Worm (Caenorhabditis elegans) whole organism, L3 larva: ENCODE measurements around the gene F57G4.11.

ENCODE experiments used
- R02D3.7 ChIP-seq: fragments of 150-350 bp; optimal IDR thresholded peaks from 2 replicates; lab custom pipeline; 2014; ENCODE audit warnings: missing biosample characterization, missing genetic modification characterization
- ZK546.5 ChIP-seq: sonication (generic microtip); optimal IDR thresholded peaks from 2 replicates; lab custom pipeline; 2017; ENCODE audit warnings: missing biosample characterization, missing genetic modification characterization
- ama-1 ChIP-seq: fragments of 150-350 bp; optimal IDR thresholded peaks from 2 replicates; lab custom pipeline; 2018
- ceh-28 ChIP-seq: fragments of 150-350 bp; optimal IDR thresholded peaks from 2 replicates; lab custom pipeline; 2014; ENCODE audit warnings: missing biosample characterization, missing genetic modification reagents, missing genetic modification characterization
- ceh-82 ChIP-seq: fragments of 150-350 bp; optimal IDR thresholded peaks from 2 replicates; lab custom pipeline; 2014; ENCODE audit warnings: missing biosample characterization, missing genetic modification characterization
- ceh-9 ChIP-seq: sonication (generic microtip); optimal IDR thresholded peaks from 2 replicates; lab custom pipeline; 2018; ENCODE audit warnings: missing biosample characterization, missing genetic modification characterization
- egl-5 ChIP-seq: fragments of 150-350 bp; optimal IDR thresholded peaks from 2 replicates; lab custom pipeline; 2017; ENCODE audit warnings: missing biosample characterization, missing genetic modification reagents, missing genetic modification characterization, inconsistent platforms
- elt-1 ChIP-seq: fragments of 150-350 bp; optimal IDR thresholded peaks from 2 replicates; lab custom pipeline; 2014; ENCODE audit warnings: missing biosample characterization, missing genetic modification characterization
- elt-2 ChIP-seq: sonication (generic microtip); optimal IDR thresholded peaks from 2 replicates; lab custom pipeline; 2016; ENCODE audit warnings: missing genetic modification reagents, mild to moderate bottlenecking, missing genetic modification characterization, missing compliant biosample characterization
- elt-3 ChIP-seq, 3 experiments: fragments of 150-350 bp in 1 of 3; sonication (generic microtip) in 2 of 3; optimal IDR thresholded peaks; 2 replicates in 2 of 3; 4 replicates in 1 of 3; lab custom pipeline; 2014 to 2017; ENCODE audit warnings: missing biosample characterization in 3 of 3, missing genetic modification characterization in 3 of 3
- eor-1 ChIP-seq, 2 experiments: fragments of 150-350 bp; optimal IDR thresholded peaks; 2 replicates each; lab custom pipeline; 2014 to 2018; ENCODE audit warnings: missing biosample characterization in 2 of 2, missing genetic modification characterization in 2 of 2
- fkh-10 ChIP-seq: sonication (generic microtip); optimal IDR thresholded peaks from 2 replicates; lab custom pipeline; 2017; ENCODE audit warnings: missing biosample characterization, missing genetic modification reagents, missing genetic modification characterization
- fos-1 ChIP-seq: fragments of 150-350 bp; optimal IDR thresholded peaks from 2 replicates; lab custom pipeline; 2014; ENCODE audit warnings: missing biosample characterization, missing genetic modification characterization
- jun-1 ChIP-seq: fragments of 150-350 bp; optimal IDR thresholded peaks from 2 replicates; lab custom pipeline; 2014; ENCODE audit warnings: missing biosample characterization, missing genetic modification reagents, missing genetic modification characterization
- lin-39 ChIP-seq: fragments of 150-350 bp; optimal IDR thresholded peaks from 2 replicates; lab custom pipeline; 2018; ENCODE audit warnings: missing biosample characterization, missing genetic modification reagents, missing genetic modification characterization
- lsy-12 ChIP-seq: sonication (generic microtip); optimal IDR thresholded peaks from 2 replicates; lab custom pipeline; 2016; ENCODE audit warnings: mild to moderate bottlenecking, missing genetic modification characterization, missing compliant biosample characterization
- mdl-1 ChIP-seq: fragments of 150-350 bp; optimal IDR thresholded peaks from 2 replicates; lab custom pipeline; 2014; ENCODE audit warnings: missing biosample characterization, missing genetic modification characterization
- nfya-1 ChIP-seq: sonication (generic microtip); optimal IDR thresholded peaks from 2 replicates; lab custom pipeline; 2017; ENCODE audit warnings: missing genetic modification characterization, mild to moderate bottlenecking, missing compliant biosample characterization, antibody characterized with exemption, moderate library complexity; ENCODE audit not compliant: insufficient read depth
- nhr-11 ChIP-seq: fragments of 150-350 bp; optimal IDR thresholded peaks from 2 replicates; lab custom pipeline; 2014; ENCODE audit warnings: missing biosample characterization, missing genetic modification characterization
- nhr-12 ChIP-seq: fragments of 150-350 bp; optimal IDR thresholded peaks from 2 replicates; lab custom pipeline; 2014; ENCODE audit warnings: missing biosample characterization, missing genetic modification characterization
- nhr-23 ChIP-seq: fragments of 150-350 bp; optimal IDR thresholded peaks from 2 replicates; lab custom pipeline; 2014; ENCODE audit warnings: missing biosample characterization, missing genetic modification reagents, missing genetic modification characterization
- nhr-237 ChIP-seq: fragments of 150-350 bp; optimal IDR thresholded peaks from 2 replicates; lab custom pipeline; 2014; ENCODE audit warnings: missing biosample characterization, missing genetic modification characterization
- nhr-28 ChIP-seq: fragments of 150-350 bp; optimal IDR thresholded peaks from 2 replicates; lab custom pipeline; 2014; ENCODE audit warnings: missing biosample characterization, missing genetic modification characterization
- nhr-67 ChIP-seq: fragments of 150-350 bp; optimal IDR thresholded peaks from 2 replicates; lab custom pipeline; 2014; ENCODE audit warnings: missing biosample characterization, missing genetic modification characterization
- nhr-76 ChIP-seq: fragments of 150-350 bp; sonication (generic microtip); optimal IDR thresholded peaks from 5 replicates; lab custom pipeline; 2014; ENCODE audit warnings: missing biosample characterization, missing genetic modification characterization
- nhr-77 ChIP-seq: fragments of 150-350 bp; optimal IDR thresholded peaks from 2 replicates; lab custom pipeline; 2014; ENCODE audit warnings: missing biosample characterization, missing genetic modification characterization
- pha-4 ChIP-seq: fragments of 150-350 bp; optimal IDR thresholded peaks from 2 replicates; lab custom pipeline; 2014; ENCODE audit warnings: missing biosample characterization, missing genetic modification reagents, missing genetic modification characterization
- pqm-1 ChIP-seq: fragments of 150-350 bp; optimal IDR thresholded peaks from 2 replicates; lab custom pipeline; 2017; ENCODE audit warnings: missing biosample characterization, missing genetic modification characterization, inconsistent platforms
- skn-1 ChIP-seq: fragments of 150-350 bp; optimal IDR thresholded peaks from 2 replicates; lab custom pipeline; 2014; ENCODE audit warnings: missing biosample characterization, missing genetic modification characterization
- tbx-2 ChIP-seq: sonication (generic microtip); optimal IDR thresholded peaks from 2 replicates; lab custom pipeline; 2016; ENCODE audit warnings: mild to moderate bottlenecking, missing genetic modification characterization, missing compliant biosample characterization
- unc-39 ChIP-seq: sonication (generic microtip); optimal IDR thresholded peaks from 4 replicates; lab custom pipeline; 2017; ENCODE audit warnings: missing biosample characterization, missing genetic modification characterization
- unc-62 ChIP-seq: fragments of 150-350 bp; sonication (generic microtip); optimal IDR thresholded peaks from 4 replicates; lab custom pipeline; 2014; ENCODE audit warnings: missing biosample characterization, missing genetic modification reagents, missing genetic modification characterization
- ztf-11 ChIP-seq: fragments of 150-350 bp; optimal IDR thresholded peaks from 2 replicates; lab custom pipeline; 2014; ENCODE audit warnings: missing biosample characterization, missing genetic modification characterization
- ztf-4 ChIP-seq: fragments of 150-350 bp; optimal IDR thresholded peaks from 2 replicates; lab custom pipeline; 2014; ENCODE audit warnings: missing biosample characterization, missing genetic modification characterization

Gene F57G4.11

DNA sequence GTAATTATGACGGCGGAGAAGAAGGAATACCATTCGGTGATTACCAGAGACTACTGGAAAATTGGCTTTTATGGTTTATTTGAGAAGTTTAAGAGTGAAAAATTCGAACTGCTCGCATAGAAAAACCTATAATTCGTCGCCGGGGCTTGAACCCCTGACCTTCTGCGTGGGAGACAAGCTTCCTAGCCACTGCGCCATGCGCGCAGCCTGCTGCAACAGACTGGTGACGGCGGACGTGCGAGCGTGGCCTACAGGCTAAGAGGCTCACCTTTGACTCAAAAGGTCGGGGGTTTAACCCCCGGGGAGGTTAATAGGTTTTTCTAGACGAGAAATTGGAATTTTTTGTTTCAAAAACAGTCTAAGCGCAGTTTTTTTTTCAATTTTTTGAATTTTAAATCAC, 39.4 kb downstream of the F57G4.11 start:
- TF ChIP-seq tbx-2 (tag; lab: Kevin White, UChicago): no peak
- no peak for TF ChIP-seq eor-1 (tag; optimal IDR thresholded peaks at IDR 0.05; lab: Kevin White, UChicago)
- TF ChIP-seq skn-1 (tag; lab: Kevin White, UChicago): no peak
- no peak for TF ChIP-seq fkh-10 (GFP tag; lab: Kevin White, UChicago)
- TF ChIP-seq elt-1 (tag; lab: Kevin White, UChicago): no peak
- no peak for TF ChIP-seq egl-5 (tag; lab: Kevin White, UChicago)
- no peak for TF ChIP-seq pha-4

DNA sequence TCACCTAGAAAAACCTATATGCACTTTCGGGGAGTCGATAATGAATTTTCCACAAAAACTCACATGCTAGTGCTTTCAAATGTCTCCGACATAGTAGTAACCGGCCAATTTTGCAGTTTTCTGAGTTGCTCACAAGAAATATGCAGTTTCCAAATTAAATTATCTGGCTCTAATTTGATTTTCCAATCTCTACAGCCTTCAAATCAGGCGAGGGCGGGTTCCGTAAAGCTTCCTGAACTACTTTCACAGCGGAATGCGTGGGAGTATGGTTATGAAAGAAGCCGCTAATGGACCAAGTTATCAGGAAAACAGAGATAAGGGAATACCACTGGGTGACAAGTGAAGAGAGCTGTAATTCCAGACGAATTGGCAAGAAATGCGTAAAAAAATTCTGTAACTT, 40.9 kb downstream of the F57G4.11 start, which contains the start of gene F59A1.11:
Gene F59A1.11, minus strand, starts transcription at position 101 of the 400 bp plus-strand sequence.
- TF ChIP-seq elt-1 (tag; lab: Kevin White, UChicago) (no peak), unc-62 (GFP tag; lab: Kevin White, UChicago) (no peak), fos-1 (tag; lab: Kevin White, UChicago) (no peak), nhr-237 (tag; lab: Kevin White, UChicago) (no peak), ZK546.5 (tag; lab: Kevin White, UChicago) (no peak), pha-4 (no peak), egl-5 (tag; lab: Kevin White, UChicago) (no peak), unc-39 (tag; lab: Kevin White, UChicago) (no peak), eor-1 (tag; optimal IDR thresholded peaks at IDR 0.05; lab: Kevin White, UChicago) (no peak), mdl-1 (tag; lab: Kevin White, UChicago) (no peak), elt-2 (tag; lab: Kevin White, UChicago) (no peak), nhr-76 (tag; lab: Kevin White, UChicago) (no peak), ceh-28 (no peak), elt-3 (tag; optimal IDR thresholded peaks at IDR 0.05; lab: Kevin White, UChicago) (no peak), nfya-1 (tag; lab: Kevin White, UChicago) (no peak), skn-1 (tag; lab: Kevin White, UChicago) (no peak)

DNA sequence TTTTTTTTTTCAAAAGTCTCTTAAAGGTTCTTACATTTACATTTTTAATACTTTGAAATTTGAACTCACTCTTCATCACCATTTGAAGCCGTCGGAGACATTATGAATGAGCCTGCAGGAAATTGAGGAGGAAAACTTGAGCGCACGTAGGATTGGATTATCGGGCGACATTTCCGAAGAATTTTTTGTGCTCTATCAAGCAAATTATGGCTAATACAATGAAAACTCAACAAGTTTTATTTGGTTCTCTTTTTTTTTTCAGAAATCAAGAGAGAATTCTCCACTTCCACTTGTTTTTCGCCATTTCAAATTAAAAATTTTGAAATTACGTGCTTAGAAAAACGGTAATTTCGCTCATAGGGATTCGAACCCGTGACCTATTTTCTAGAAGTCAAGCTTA, 42.7 kb downstream of the F57G4.11 start, which contains the start of gene F59A1.12:
Gene F59A1.12, minus strand, starts transcription at position 101 of the 400 bp plus-strand sequence.
- TF ChIP-seq jun-1 (tag; lab: Kevin White, UChicago) (no peak), nhr-28 (no peak), nhr-12 (tag; lab: Kevin White, UChicago) (no peak), lsy-12 (tag; lab: Kevin White, UChicago) (no peak), ceh-9 (no peak), pha-4 (no peak), nfya-1 (tag; lab: Kevin White, UChicago) (no peak), skn-1 (tag; lab: Kevin White, UChicago) (no peak), ama-1 (lab: Kevin White, UChicago) (no peak)

ce11 chrV:17668531-17668930, 43.5 kb downstream of the F57G4.11 start, which contains the start of gene str-89:
Gene str-89, plus strand, starts transcription at chrV:17668831.
- no peak for TF ChIP-seq ZK546.5 (tag; lab: Kevin White, UChicago)
- no peak for TF ChIP-seq jun-1 (tag; lab: Kevin White, UChicago)
- no peak for TF ChIP-seq ama-1 (lab: Kevin White, UChicago)

DNA sequence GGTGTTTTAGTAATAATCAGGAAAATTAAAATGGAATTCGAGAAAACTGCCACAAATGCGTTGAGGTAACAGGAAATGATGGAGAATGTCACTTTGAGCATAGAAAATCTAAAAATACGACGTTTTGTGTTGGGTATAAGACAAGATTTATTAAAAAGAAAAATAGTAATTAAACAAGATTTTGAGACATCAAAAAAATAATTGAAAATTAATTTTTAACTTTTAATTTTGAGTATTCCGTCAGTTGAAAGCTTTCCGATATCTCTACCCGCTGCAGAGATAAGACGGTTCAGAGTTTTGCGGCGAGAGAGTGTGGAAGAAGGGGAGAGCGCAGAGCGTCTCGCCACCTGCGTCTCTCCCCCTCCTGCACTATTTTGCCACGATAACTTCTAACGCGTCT, 48.3 kb downstream of the F57G4.11 start, which contains the start of gene str-93:
Gene str-93, minus strand, starts transcription at position 101 of the 400 bp plus-strand sequence.
- TF ChIP-seq elt-2 (tag; lab: Kevin White, UChicago) (no peak), ZK546.5 (tag; lab: Kevin White, UChicago) (no peak), lsy-12 (tag; lab: Kevin White, UChicago) (no peak), nhr-76 (tag; lab: Kevin White, UChicago) (no peak), unc-39 (tag; lab: Kevin White, UChicago) (no peak), jun-1 (tag; lab: Kevin White, UChicago) (no peak), lin-39 (tag; lab: Kevin White, UChicago) (no peak), ceh-82 (tag; lab: Kevin White, UChicago) (no peak), elt-1 (tag; lab: Kevin White, UChicago) (no peak), nhr-28 (no peak), nhr-237 (tag; lab: Kevin White, UChicago) (no peak), nhr-11 (tag; lab: Kevin White, UChicago) (no peak)

DNA sequence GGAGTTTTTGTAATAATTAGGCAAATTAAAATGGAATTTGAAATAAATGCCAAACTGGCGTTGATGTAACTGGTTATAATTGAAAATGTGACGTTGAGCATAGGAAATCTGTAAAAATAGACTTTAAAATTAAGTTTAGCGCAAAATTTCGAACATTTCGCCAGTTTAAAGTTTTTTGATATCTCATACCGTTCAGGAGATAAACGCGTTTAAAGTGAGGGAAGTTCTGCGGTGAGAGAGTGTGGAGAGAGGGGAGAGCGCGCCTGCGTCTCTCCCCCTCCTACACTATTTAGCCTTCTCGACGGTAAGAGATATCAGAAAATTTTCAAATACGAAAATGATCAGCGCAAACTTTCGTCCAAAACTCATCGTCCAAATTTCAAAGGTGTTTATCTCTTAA, 51.5 kb downstream of the F57G4.11 start, which contains the start of gene str-92:
Gene str-92, minus strand, starts transcription at position 101 of the 400 bp plus-strand sequence.
- TF ChIP-seq ztf-11: no peak
- no peak for TF ChIP-seq lin-39 (tag; lab: Kevin White, UChicago)
- no peak for TF ChIP-seq skn-1 (tag; lab: Kevin White, UChicago)
- TF ChIP-seq R02D3.7: no peak
- no peak for TF ChIP-seq ceh-9
- TF ChIP-seq pqm-1: no peak
- TF ChIP-seq nhr-67: no peak
- TF ChIP-seq nhr-77 (tag; lab: Kevin White, UChicago): no peak
- TF ChIP-seq pha-4: no peak
- no peak for TF ChIP-seq nhr-23
- TF ChIP-seq ZK546.5 (tag; lab: Kevin White, UChicago): no peak
- no peak for TF ChIP-seq elt-3 (tag; optimal IDR thresholded peaks at IDR 0.05; lab: Kevin White, UChicago)
- TF ChIP-seq ztf-4 (tag; lab: Kevin White, UChicago): no peak
- no peak for TF ChIP-seq jun-1 (tag; lab: Kevin White, UChicago)
- no peak for TF ChIP-seq eor-1 (tag; optimal IDR thresholded peaks at IDR 0.05; lab: Kevin White, UChicago)
- TF ChIP-seq ama-1 (lab: Kevin White, UChicago): no peak
